Worm (Caenorhabditis elegans) whole organism, L4 larva: Measurements from ENCODE around the gene C16A3.6.

Experiments used
- F37D6.2 ChIP-seq: sonication (generic microtip); optimal IDR thresholded peaks from 2 replicates; lab custom pipeline; 2016; ENCODE audit warnings: mild to moderate bottlenecking, missing genetic modification characterization, missing compliant biosample characterization
- T26A8.4 ChIP-seq: fragments of 200-800 bp; sonication (Bioruptor generic); IDR thresholded peaks from 2 replicates; pipeline ENCODE4 v1.3.6; 2022; ENCODE audit warnings: missing genetic modification characterization, missing compliant biosample characterization
- aha-1 ChIP-seq: fragments of 150-350 bp; peaks from one replicate; lab custom pipeline; 2014; ENCODE audit warnings: missing biosample characterization, missing genetic modification characterization
- ama-1 ChIP-seq: fragments of 150-350 bp; optimal IDR thresholded peaks from 2 replicates; lab custom pipeline; 2014; ENCODE audit warnings: inconsistent platforms, mixed read lengths
- arid-1 ChIP-seq: fragments of 200-800 bp; sonication (Bioruptor generic); conservative IDR thresholded peaks from 2 replicates; pipeline ENCODE4 v1.3.6; 2022; ENCODE audit warnings: missing genetic modification reagents, missing genetic modification characterization, missing compliant biosample characterization
- ceh-62 ChIP-seq: sonication (generic microtip); optimal IDR thresholded peaks from 2 replicates; lab custom pipeline; 2017; ENCODE audit warnings: missing biosample characterization, missing genetic modification characterization
- ceh-82 ChIP-seq: sonication (generic microtip); optimal IDR thresholded peaks from 2 replicates; lab custom pipeline; 2017; ENCODE audit warnings: missing biosample characterization, missing genetic modification characterization
- ces-1 ChIP-seq: fragments of 150-350 bp; sonication (generic microtip); optimal IDR thresholded peaks from 4 replicates; lab custom pipeline; 2014; ENCODE audit warnings: missing biosample characterization, missing genetic modification reagents, missing genetic modification characterization
- daf-12 ChIP-seq: fragments of 150-350 bp; optimal IDR thresholded peaks from 2 replicates; lab custom pipeline; 2014; ENCODE audit warnings: missing biosample characterization, missing genetic modification reagents, missing genetic modification characterization
- daf-16 ChIP-seq, 3 experiments: sonication (generic microtip); optimal IDR thresholded peaks; 2 replicates each; lab custom pipeline; 2016 to 2017; ENCODE audit warnings: missing genetic modification characterization in 3 of 3, missing genetic modification reagents in 3 of 3, mild to moderate bottlenecking in 2 of 3, missing compliant biosample characterization in 2 of 3, missing biosample characterization in 1 of 3, moderate library complexity in 1 of 3
- daf-19 ChIP-seq: fragments of 200-800 bp; sonication (Bioruptor generic); conservative IDR thresholded peaks from 2 replicates; pipeline ENCODE4 v1.3.6; 2022; ENCODE audit warnings: missing genetic modification characterization, missing compliant biosample characterization
- daf-8 ChIP-seq: fragments of 200-800 bp; sonication (Bioruptor generic); IDR thresholded peaks from 2 replicates; pipeline ENCODE4 v1.3.6; 2022; ENCODE audit warnings: missing genetic modification characterization, missing compliant biosample characterization
- dmd-9 ChIP-seq: fragments of 200-800 bp; sonication (Bioruptor generic); IDR thresholded peaks from 2 replicates; pipeline ENCODE4 v1.3.6; 2022; ENCODE audit warnings: missing genetic modification reagents, missing genetic modification characterization, missing compliant biosample characterization
- dve-1 ChIP-seq: sonication (generic microtip); optimal IDR thresholded peaks from 2 replicates; lab custom pipeline; 2017; ENCODE audit warnings: antibody characterized with exemption, mild to moderate bottlenecking, missing genetic modification characterization, missing compliant biosample characterization; ENCODE audit not compliant: insufficient read depth
- egl-27 ChIP-seq: sonication (generic microtip); optimal IDR thresholded peaks from 3 replicates; lab custom pipeline; 2017; ENCODE audit warnings: missing biosample characterization, missing genetic modification reagents, missing genetic modification characterization
- fkh-10 ChIP-seq: fragments of 150-350 bp; optimal IDR thresholded peaks from 2 replicates; lab custom pipeline; 2014; ENCODE audit warnings: missing biosample characterization, missing genetic modification reagents, missing genetic modification characterization
- hlh-30 ChIP-seq: sonication (generic microtip); optimal IDR thresholded peaks from 2 replicates; lab custom pipeline; 2017; ENCODE audit warnings: antibody characterized with exemption, mild to moderate bottlenecking, missing genetic modification characterization, missing compliant biosample characterization; ENCODE audit not compliant: insufficient read depth
- hmg-1.1 ChIP-seq: fragments of 200-800 bp; sonication (Bioruptor generic); IDR thresholded peaks from 2 replicates; pipeline ENCODE4 v1.3.6; 2022; ENCODE audit warnings: missing genetic modification reagents, missing genetic modification characterization, missing compliant biosample characterization
- jun-1 ChIP-seq: fragments of 150-350 bp; optimal IDR thresholded peaks from 2 replicates; lab custom pipeline; 2014; ENCODE audit warnings: missing biosample characterization, missing genetic modification reagents, missing genetic modification characterization
- lim-7 ChIP-seq: fragments of 200-800 bp; sonication (Bioruptor generic); IDR thresholded peaks from 2 replicates; pipeline ENCODE4 v1.3.6; 2022; ENCODE audit warnings: missing genetic modification characterization, missing compliant biosample characterization
- lin-13 ChIP-seq: fragments of 150-350 bp; optimal IDR thresholded peaks from 2 replicates; lab custom pipeline; 2014; ENCODE audit warnings: missing biosample characterization, missing genetic modification reagents, missing genetic modification characterization
- lin-29 ChIP-seq: fragments of 200-800 bp; sonication (Bioruptor generic); IDR thresholded peaks from 2 replicates; pipeline ENCODE4 v1.3.6; 2022; ENCODE audit warnings: missing genetic modification reagents, missing genetic modification characterization, missing compliant biosample characterization
- lin-38 ChIP-seq: fragments of 200-800 bp; sonication (Bioruptor generic); IDR thresholded peaks from 2 replicates; pipeline ENCODE4 v1.3.6; 2022; ENCODE audit warnings: missing genetic modification reagents, missing genetic modification characterization, missing compliant biosample characterization
- lsy-2 ChIP-seq, 2 experiments: fragments of 150-350 bp in 1 of 2; sonication (generic microtip) in 1 of 2; optimal IDR thresholded peaks; 2 replicates each; lab custom pipeline; 2014 to 2017; ENCODE audit warnings: missing biosample characterization in 2 of 2, missing genetic modification characterization in 2 of 2
- madf-5 ChIP-seq, 2 experiments: fragments of 200-800 bp; sonication (Bioruptor generic); IDR thresholded peaks; 2 replicates each; pipeline ENCODE4 v1.3.6; 2022; ENCODE audit warnings: missing compliant biosample characterization in 2 of 2, missing genetic modification characterization in 2 of 2
- madf-9 ChIP-seq: fragments of 200-800 bp; sonication (Bioruptor generic); conservative IDR thresholded peaks from 2 replicates; pipeline ENCODE4 v1.3.6; 2022; ENCODE audit warnings: missing genetic modification reagents, missing genetic modification characterization, missing compliant biosample characterization
- mdl-1 ChIP-seq, 2 experiments: fragments of 150-350 bp in 1 of 2; sonication (generic microtip) in 1 of 2; optimal IDR thresholded peaks; 2 replicates each; lab custom pipeline; 2014 to 2017; ENCODE audit warnings: missing biosample characterization in 2 of 2, missing genetic modification characterization in 2 of 2
- mep-1 ChIP-seq: fragments of 150-350 bp; sonication (generic microtip); optimal IDR thresholded peaks from 3 replicates; lab custom pipeline; 2014; ENCODE audit warnings: missing biosample characterization, missing genetic modification characterization
- mes-2 ChIP-seq: sonication (generic microtip); optimal IDR thresholded peaks from 2 replicates; lab custom pipeline; 2016; ENCODE audit warnings: missing genotype, mild to moderate bottlenecking, missing genetic modification characterization, missing compliant biosample characterization; ENCODE audit not compliant: poor library complexity, severe bottlenecking
- mxl-3 ChIP-seq: fragments of 200-800 bp; sonication (Bioruptor generic); optimal IDR thresholded peaks from 2 replicates; lab custom pipeline; 2018; ENCODE audit warnings: mild to moderate bottlenecking, missing genetic modification characterization, missing compliant biosample characterization
- nhr-10 ChIP-seq: fragments of 150-350 bp; optimal IDR thresholded peaks from 2 replicates; lab custom pipeline; 2014; ENCODE audit warnings: missing biosample characterization, missing genetic modification characterization
- nhr-102 ChIP-seq: sonication (generic microtip); optimal IDR thresholded peaks from 2 replicates; lab custom pipeline; 2016; ENCODE audit warnings: mild to moderate bottlenecking, missing genetic modification characterization, moderate library complexity, missing compliant biosample characterization
- nhr-25 ChIP-seq: sonication (generic microtip); optimal IDR thresholded peaks from 2 replicates; lab custom pipeline; 2017; ENCODE audit warnings: missing genetic modification characterization, mild to moderate bottlenecking, missing compliant biosample characterization, antibody characterized with exemption, moderate library complexity, borderline replicate concordance; ENCODE audit not compliant: insufficient read depth
- nhr-28 ChIP-seq: fragments of 150-350 bp; optimal IDR thresholded peaks from 2 replicates; lab custom pipeline; 2014; ENCODE audit warnings: missing biosample characterization, missing genetic modification characterization
- nhr-48 ChIP-seq: sonication (generic microtip); optimal IDR thresholded peaks from 2 replicates; lab custom pipeline; 2016; ENCODE audit warnings: mild to moderate bottlenecking, missing genetic modification characterization, missing compliant biosample characterization
- snpc-4 ChIP-seq: fragments of 150-350 bp; optimal IDR thresholded peaks from 2 replicates; lab custom pipeline; 2014; ENCODE audit warnings: missing biosample characterization, missing genetic modification characterization
- spr-1 ChIP-seq: sonication (generic microtip); optimal IDR thresholded peaks from 2 replicates; lab custom pipeline; 2016; ENCODE audit warnings: mild to moderate bottlenecking, missing genetic modification characterization, missing compliant biosample characterization
- tag-97 ChIP-seq: fragments of 200-800 bp; sonication (Bioruptor generic); IDR thresholded peaks from 2 replicates; pipeline ENCODE4 v1.3.6; 2022; ENCODE audit warnings: missing genetic modification characterization, missing compliant biosample characterization
- unc-62 ChIP-seq, 3 experiments: fragments of 150-350 bp in 1 of 3; sonication (generic microtip); optimal IDR thresholded peaks in 2 of 3; peaks in 1 of 3; 1 replicate in 1 of 3; 2 replicates in 2 of 3; lab custom pipeline; 2014 to 2017; ENCODE audit warnings: missing biosample characterization in 3 of 3, missing genetic modification characterization in 3 of 3, missing genetic modification reagents in 3 of 3, missing genotype in 1 of 3

Gene C16A3.6

DNA sequence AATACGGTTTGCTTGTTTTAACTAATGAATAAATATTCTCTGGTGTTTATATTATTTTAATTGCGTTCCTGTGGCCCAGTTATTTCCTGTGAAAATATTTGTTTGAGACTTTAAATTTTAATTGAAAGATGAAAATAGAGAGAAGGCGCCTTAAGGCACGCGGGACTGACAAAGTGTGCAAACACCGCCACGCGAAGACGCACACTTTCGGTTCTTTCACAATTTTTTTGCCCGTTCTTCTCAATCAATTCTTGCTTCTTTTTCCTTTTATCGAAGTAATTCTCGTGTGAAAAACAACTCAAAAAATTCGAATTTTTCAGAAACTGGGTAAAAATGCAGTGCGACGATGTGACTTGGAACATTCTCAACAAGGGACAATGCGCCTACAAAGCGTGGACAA lies at the start of gene C16A3.6:
C16A3.6 (plus strand) TSS at position 84 of the 400 bp plus-strand sequence.
- TF ChIP-seq mep-1: peak; percentile 22
- TF ChIP-seq lin-29 (GFP tag; lab: Robert Waterston, UW): no peak
- peak; percentile 4 for TF ChIP-seq dve-1 (tag; lab: Kevin White, UChicago)
- no peak for TF ChIP-seq mxl-3 (GFP tag; lab: Kevin White, UChicago)
- TF ChIP-seq T26A8.4: 0 out of 2 replicates have a peak, but pooled peaks have one; percentile 31
- no peak for TF ChIP-seq madf-9 (GFP tag; lab: Robert Waterston, UW)
- peak; percentile 1 for TF ChIP-seq aha-1 (tag; lab: Kevin White, UChicago)
- TF ChIP-seq unc-62 (GFP tag; optimal IDR thresholded peaks at IDR 0.05 in 1 of 2; lab: Kevin White, UChicago): peak in 1 of 2 experiments; percentile 71
- no peak for TF ChIP-seq unc-62 (tag; optimal IDR thresholded peaks at IDR 0.05; lab: Kevin White, UChicago)
- TF ChIP-seq lsy-2 (tag; optimal IDR thresholded peaks at IDR 0.05; lab: Kevin White, UChicago): peak in 1 of 2 experiments; percentile 72
- TF ChIP-seq ceh-62 (tag; lab: Kevin White, UChicago): no peak
- TF ChIP-seq nhr-48: peak; percentile 3
- TF ChIP-seq ama-1 (lab: Kevin White, UChicago): peak; percentile 32
- peak; percentile 66 for TF ChIP-seq lin-38
- peak; percentile 54 for TF ChIP-seq hmg-1.1
- peak in 1 of 2 experiments; percentile 26 for TF ChIP-seq mdl-1 (tag; optimal IDR thresholded peaks at IDR 0.05; lab: Kevin White, UChicago)
- peak; percentile 72 for TF ChIP-seq mes-2 (tag; lab: Kevin White, UChicago)
- TF ChIP-seq tag-97 (GFP tag; lab: Robert Waterston, UW): no peak
- 0 out of 2 replicates have a peak, but pooled peaks have one; percentile 23 for TF ChIP-seq daf-19 (GFP tag; lab: Robert Waterston, UW)
- peak; percentile 75 for TF ChIP-seq hlh-30
- TF ChIP-seq arid-1: 0 out of 2 replicates have a peak, but pooled peaks have one; percentile 33
- TF ChIP-seq daf-16 (GFP tag; optimal IDR thresholded peaks at IDR 0.05; lab: Kevin White, UChicago): no peak
- peak; percentile 15 for TF ChIP-seq daf-16 (tag; optimal IDR thresholded peaks at IDR 0.05; lab: Kevin White, UChicago)
- TF ChIP-seq nhr-10: no peak
- TF ChIP-seq madf-5 (GFP tag; IDR thresholded peaks at IDR 0.05; lab: Robert Waterston, UW): no peak

DNA sequence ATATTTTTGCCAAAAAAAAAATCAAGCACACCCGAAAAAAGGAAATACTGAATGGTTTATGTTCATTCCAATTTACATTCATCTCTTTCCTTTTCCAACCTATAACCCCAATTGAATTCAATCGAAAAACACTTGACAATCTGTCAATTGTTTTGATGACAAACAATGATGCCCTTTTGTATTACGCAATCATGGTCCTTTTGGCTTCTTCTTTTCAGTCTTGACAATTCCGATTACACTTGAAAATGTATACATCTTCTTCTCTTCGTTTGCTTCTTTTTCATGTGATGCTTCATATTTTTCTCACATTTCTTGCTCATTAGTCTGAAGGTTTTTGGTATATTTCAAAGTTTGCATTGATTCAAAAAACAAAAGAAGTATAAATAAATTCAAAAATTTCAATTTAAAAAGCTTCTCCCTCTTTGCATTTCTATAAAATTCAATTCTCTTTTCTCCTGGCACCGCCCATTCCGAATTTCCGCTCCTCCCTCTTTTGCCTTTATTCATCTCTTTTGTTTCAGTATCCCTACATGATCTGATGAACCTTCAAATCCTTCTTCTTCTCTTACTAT lies 47.7 kb upstream of the C16A3.6 start, which contains the start of gene C56G2.4:
C56G2.4 (plus strand) TSS at position 522 of the 572 bp plus-strand sequence.
- TF ChIP-seq daf-19 (GFP tag; lab: Robert Waterston, UW): no peak
- no peak for TF ChIP-seq spr-1 (tag; lab: Kevin White, UChicago)
- TF ChIP-seq dmd-9 (GFP tag; lab: Robert Waterston, UW): no peak
- no peak for TF ChIP-seq ceh-82
- TF ChIP-seq ama-1 (lab: Kevin White, UChicago): no peak
- TF ChIP-seq jun-1: no peak
- TF ChIP-seq ces-1 (GFP tag; lab: Kevin White, UChicago): no peak
- no peak for TF ChIP-seq nhr-28 (tag; lab: Kevin White, UChicago)
- TF ChIP-seq dve-1 (tag; lab: Kevin White, UChicago): no peak
- TF ChIP-seq unc-62 (GFP tag; optimal IDR thresholded peaks at IDR 0.05 in 1 of 2; lab: Kevin White, UChicago): no peak
- no peak for TF ChIP-seq unc-62 (tag; optimal IDR thresholded peaks at IDR 0.05; lab: Kevin White, UChicago)
- TF ChIP-seq nhr-25 (tag; lab: Kevin White, UChicago): no peak
- TF ChIP-seq snpc-4 (tag; lab: Kevin White, UChicago): no peak
- TF ChIP-seq hmg-1.1: no peak
- TF ChIP-seq hlh-30: no peak
- TF ChIP-seq lim-7 (GFP tag; lab: Robert Waterston, UW): no peak

DNA sequence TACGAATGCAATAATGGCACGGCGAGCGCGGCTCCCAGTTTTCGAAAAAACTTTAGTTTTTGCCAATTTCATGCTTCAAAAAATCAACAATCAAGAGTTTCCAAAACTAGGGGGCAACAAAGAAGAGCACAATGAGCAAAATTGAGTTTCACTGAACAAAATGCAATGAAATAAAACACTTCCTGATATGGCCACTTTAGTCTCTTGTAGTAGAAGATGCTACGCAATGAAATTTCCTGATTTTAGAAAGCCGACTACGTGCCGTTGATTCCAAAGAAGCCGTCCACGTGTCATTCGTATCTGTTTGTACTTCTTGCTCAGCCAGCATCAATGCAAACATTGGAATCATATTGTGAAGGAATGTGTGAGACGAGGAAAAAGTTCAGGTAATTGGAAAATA lies 44.6 kb upstream of the C16A3.6 start:
- TF ChIP-seq daf-8 (GFP tag; lab: Robert Waterston, UW): no peak
- no peak for TF ChIP-seq nhr-102
- TF ChIP-seq fkh-10 (GFP tag; lab: Kevin White, UChicago): peak; percentile 24
- no peak for TF ChIP-seq lin-13
- TF ChIP-seq daf-12 (tag; lab: Kevin White, UChicago): no peak
- no peak for TF ChIP-seq egl-27 (tag; lab: Kevin White, UChicago)
- no peak for TF ChIP-seq F37D6.2 (tag; lab: Kevin White, UChicago)
- TF ChIP-seq nhr-28 (tag; lab: Kevin White, UChicago): no peak
- TF ChIP-seq hlh-30: no peak
